Worm (Caenorhabditis elegans): ENCODE results near the gene F58F6.6.

DNA sequence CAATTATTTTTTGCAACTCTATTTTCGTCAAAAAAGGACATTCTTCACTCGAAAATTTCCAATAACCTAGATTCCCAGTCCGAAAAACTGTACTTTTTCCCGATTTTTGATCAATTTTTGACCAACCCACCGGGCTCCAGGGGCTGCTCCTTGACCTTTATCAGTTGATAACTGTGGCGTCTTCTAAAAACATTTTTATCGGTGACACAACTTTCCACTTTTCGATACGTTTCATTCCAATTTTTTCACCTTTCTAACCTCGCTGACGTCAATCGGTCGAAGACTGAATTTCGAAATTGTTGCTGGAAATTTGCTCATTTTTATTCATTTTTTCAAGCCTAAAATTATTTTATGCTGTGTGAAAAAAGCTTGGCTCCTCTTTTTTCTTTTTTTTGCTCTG lies 48.7 kb downstream of the F58F6.6 start:
- TF ChIP-seq him-1 (tag; optimal IDR thresholded peaks at IDR 0.05) (no peak), W03F9.2 (tag; optimal IDR thresholded peaks at IDR 0.05) (no peak), dao-5 (tag; optimal IDR thresholded peaks at IDR 0.05) (no peak)
